Worm (Caenorhabditis elegans) whole organism, L4 larva: ENCODE data around the gene srsx-15.

Source experiments
- F37D6.2 ChIP-seq: sonication (generic microtip); optimal IDR thresholded peaks from 2 replicates; lab custom pipeline; 2016; ENCODE audit warnings: mild to moderate bottlenecking, missing genetic modification characterization, missing compliant biosample characterization
- F49E8.2 ChIP-seq: sonication (generic microtip); optimal IDR thresholded peaks from 2 replicates; lab custom pipeline; 2016; ENCODE audit warnings: missing compliant biosample characterization, mild to moderate bottlenecking, missing genetic modification characterization, borderline replicate concordance
- Y105C5A.15 ChIP-seq: fragments of 200-800 bp; sonication (Bioruptor generic); IDR thresholded peaks from 2 replicates; pipeline ENCODE4 v1.3.6; 2022; ENCODE audit warnings: missing genetic modification characterization, missing compliant biosample characterization
- Y75B8A.6 ChIP-seq: fragments of 200-800 bp; sonication (Bioruptor generic); IDR thresholded peaks from 2 replicates; pipeline ENCODE4 v1.3.6; 2022; ENCODE audit warnings: missing genetic modification reagents, missing genetic modification characterization, missing compliant biosample characterization
- ZK337.2 ChIP-seq: fragments of 200-800 bp; sonication (Bioruptor generic); IDR thresholded peaks from 2 replicates; pipeline ENCODE4 v1.3.6; 2022; ENCODE audit warnings: missing genetic modification reagents, missing genetic modification characterization, missing compliant biosample characterization
- aha-1 ChIP-seq: fragments of 150-350 bp; peaks from one replicate; lab custom pipeline; 2014; ENCODE audit warnings: missing biosample characterization, missing genetic modification characterization
- aly-2 ChIP-seq: sonication (generic microtip); optimal IDR thresholded peaks from 2 replicates; lab custom pipeline; 2018; ENCODE audit warnings: missing biosample characterization, missing genetic modification characterization
- arid-1 ChIP-seq: fragments of 200-800 bp; sonication (Bioruptor generic); conservative IDR thresholded peaks from 2 replicates; pipeline ENCODE4 v1.3.6; 2022; ENCODE audit warnings: missing genetic modification reagents, missing genetic modification characterization, missing compliant biosample characterization
- ceh-20 ChIP-seq: fragments of 200-800 bp; sonication (Bioruptor generic); IDR thresholded peaks from 2 replicates; pipeline ENCODE4 v1.3.6; 2022; ENCODE audit warnings: missing genetic modification reagents, missing genetic modification characterization, missing compliant biosample characterization
- ceh-32 ChIP-seq: sonication (generic microtip); optimal IDR thresholded peaks from 2 replicates; lab custom pipeline; 2016; ENCODE audit warnings: mild to moderate bottlenecking, missing genetic modification characterization, missing compliant biosample characterization; ENCODE audit not compliant: poor library complexity
- ceh-44 ChIP-seq: fragments of 200-800 bp; sonication (Bioruptor generic); IDR thresholded peaks from 2 replicates; pipeline ENCODE4 v1.3.6; 2022; ENCODE audit warnings: missing genetic modification reagents, missing genetic modification characterization, missing compliant biosample characterization
- ceh-62 ChIP-seq: sonication (generic microtip); optimal IDR thresholded peaks from 2 replicates; lab custom pipeline; 2017; ENCODE audit warnings: missing biosample characterization, missing genetic modification characterization
- ceh-82 ChIP-seq: sonication (generic microtip); optimal IDR thresholded peaks from 2 replicates; lab custom pipeline; 2017; ENCODE audit warnings: missing biosample characterization, missing genetic modification characterization
- cey-2 ChIP-seq: sonication (generic microtip); optimal IDR thresholded peaks from 3 replicates; lab custom pipeline; 2017; ENCODE audit warnings: missing genetic modification characterization, mild to moderate bottlenecking, missing compliant biosample characterization, antibody characterized with exemption, borderline replicate concordance; ENCODE audit not compliant: insufficient read depth
- dmd-6 ChIP-seq: fragments of 200-800 bp; sonication (Bioruptor generic); IDR thresholded peaks from 2 replicates; pipeline ENCODE4 v1.3.6; 2022; ENCODE audit warnings: missing genetic modification reagents, missing genetic modification characterization, missing compliant biosample characterization
- dpl-1 ChIP-seq: fragments of 150-350 bp; optimal IDR thresholded peaks from 2 replicates; lab custom pipeline; 2014; ENCODE audit warnings: missing biosample characterization, missing genetic modification reagents, missing genetic modification characterization
- duxl-1 ChIP-seq: sonication (generic microtip); optimal IDR thresholded peaks from 2 replicates; lab custom pipeline; 2016; ENCODE audit warnings: mild to moderate bottlenecking, missing genetic modification characterization, moderate library complexity, missing compliant biosample characterization; ENCODE audit not compliant: poor library complexity
- dve-1 ChIP-seq: sonication (generic microtip); optimal IDR thresholded peaks from 2 replicates; lab custom pipeline; 2017; ENCODE audit warnings: antibody characterized with exemption, mild to moderate bottlenecking, missing genetic modification characterization, missing compliant biosample characterization; ENCODE audit not compliant: insufficient read depth
- egl-27 ChIP-seq: sonication (generic microtip); optimal IDR thresholded peaks from 3 replicates; lab custom pipeline; 2017; ENCODE audit warnings: missing biosample characterization, missing genetic modification reagents, missing genetic modification characterization
- fkh-10 ChIP-seq: fragments of 150-350 bp; optimal IDR thresholded peaks from 2 replicates; lab custom pipeline; 2014; ENCODE audit warnings: missing biosample characterization, missing genetic modification reagents, missing genetic modification characterization
- hif-1 ChIP-seq, 2 experiments: sonication (generic microtip); optimal IDR thresholded peaks; 2 replicates each; lab custom pipeline; 2016 to 2017; ENCODE audit warnings: missing compliant biosample characterization in 2 of 2, missing genetic modification characterization in 2 of 2, missing genetic modification reagents in 2 of 2, missing genotype in 2 of 2, mild to moderate bottlenecking in 1 of 2
- hmg-1.1 ChIP-seq: fragments of 200-800 bp; sonication (Bioruptor generic); IDR thresholded peaks from 2 replicates; pipeline ENCODE4 v1.3.6; 2022; ENCODE audit warnings: missing genetic modification reagents, missing genetic modification characterization, missing compliant biosample characterization
- lin-13 ChIP-seq: fragments of 150-350 bp; optimal IDR thresholded peaks from 2 replicates; lab custom pipeline; 2014; ENCODE audit warnings: missing biosample characterization, missing genetic modification reagents, missing genetic modification characterization
- lin-29 ChIP-seq: fragments of 200-800 bp; sonication (Bioruptor generic); IDR thresholded peaks from 2 replicates; pipeline ENCODE4 v1.3.6; 2022; ENCODE audit warnings: missing genetic modification reagents, missing genetic modification characterization, missing compliant biosample characterization
- lin-39 ChIP-seq: fragments of 150-350 bp; optimal IDR thresholded peaks from 2 replicates; lab custom pipeline; 2014; ENCODE audit warnings: missing biosample characterization, missing genetic modification reagents, missing genetic modification characterization
- lir-3 ChIP-seq: sonication (generic microtip); optimal IDR thresholded peaks from 2 replicates; lab custom pipeline; 2016; ENCODE audit warnings: mild to moderate bottlenecking, missing genetic modification characterization, missing compliant biosample characterization
- mdl-1 ChIP-seq, 2 experiments: fragments of 150-350 bp in 1 of 2; sonication (generic microtip) in 1 of 2; optimal IDR thresholded peaks; 2 replicates each; lab custom pipeline; 2014 to 2017; ENCODE audit warnings: missing biosample characterization in 2 of 2, missing genetic modification characterization in 2 of 2
- mxl-2 ChIP-seq: fragments of 200-800 bp; sonication (Bioruptor generic); conservative IDR thresholded peaks from 2 replicates; pipeline ENCODE4 v1.3.6; 2022; ENCODE audit warnings: missing genetic modification reagents, missing genetic modification characterization, missing compliant biosample characterization
- nhr-10 ChIP-seq: fragments of 150-350 bp; optimal IDR thresholded peaks from 2 replicates; lab custom pipeline; 2014; ENCODE audit warnings: missing biosample characterization, missing genetic modification characterization
- nhr-11 ChIP-seq: fragments of 150-350 bp; optimal IDR thresholded peaks from 2 replicates; lab custom pipeline; 2014; ENCODE audit warnings: missing biosample characterization, missing genetic modification characterization
- nhr-237 ChIP-seq: sonication (generic microtip); optimal IDR thresholded peaks from 2 replicates; lab custom pipeline; 2017; ENCODE audit warnings: missing biosample characterization, missing genetic modification characterization
- nhr-25 ChIP-seq: sonication (generic microtip); optimal IDR thresholded peaks from 2 replicates; lab custom pipeline; 2017; ENCODE audit warnings: missing genetic modification characterization, mild to moderate bottlenecking, missing compliant biosample characterization, antibody characterized with exemption, moderate library complexity, borderline replicate concordance; ENCODE audit not compliant: insufficient read depth
- nhr-28 ChIP-seq: fragments of 150-350 bp; optimal IDR thresholded peaks from 2 replicates; lab custom pipeline; 2014; ENCODE audit warnings: missing biosample characterization, missing genetic modification characterization
- nhr-48 ChIP-seq: sonication (generic microtip); optimal IDR thresholded peaks from 2 replicates; lab custom pipeline; 2016; ENCODE audit warnings: mild to moderate bottlenecking, missing genetic modification characterization, missing compliant biosample characterization
- nhr-77 ChIP-seq: fragments of 150-350 bp; optimal IDR thresholded peaks from 2 replicates; lab custom pipeline; 2014; ENCODE audit warnings: missing biosample characterization, missing genetic modification characterization
- php-3 ChIP-seq: fragments of 200-800 bp; sonication (Bioruptor generic); IDR thresholded peaks from 2 replicates; pipeline ENCODE4 v1.3.6; 2022; ENCODE audit warnings: missing genetic modification reagents, missing genetic modification characterization, missing compliant biosample characterization
- pqm-1 ChIP-seq: sonication (generic microtip); optimal IDR thresholded peaks from 2 replicates; lab custom pipeline; 2017; ENCODE audit warnings: missing biosample characterization, missing genetic modification characterization
- rbr-2 ChIP-seq: sonication (generic microtip); optimal IDR thresholded peaks from 2 replicates; lab custom pipeline; 2016; ENCODE audit warnings: missing genotype, missing genetic modification characterization, missing compliant biosample characterization
- saeg-2 ChIP-seq: fragments of 200-800 bp; sonication (Bioruptor generic); IDR thresholded peaks from 2 replicates; pipeline ENCODE4 v1.3.6; 2022; ENCODE audit warnings: missing genetic modification reagents, missing genetic modification characterization, missing compliant biosample characterization
- sdz-12 ChIP-seq: fragments of 200-800 bp; sonication (Bioruptor generic); optimal IDR thresholded peaks from 2 replicates; lab custom pipeline; 2018; ENCODE audit warnings: mild to moderate bottlenecking, missing genetic modification characterization, missing compliant biosample characterization
- skn-1 ChIP-seq: fragments of 150-350 bp; optimal IDR thresholded peaks from 2 replicates; lab custom pipeline; 2014; ENCODE audit warnings: missing biosample characterization, missing genetic modification characterization
- spr-1 ChIP-seq: sonication (generic microtip); optimal IDR thresholded peaks from 2 replicates; lab custom pipeline; 2016; ENCODE audit warnings: mild to moderate bottlenecking, missing genetic modification characterization, missing compliant biosample characterization
- spr-3 ChIP-seq: fragments of 200-800 bp; sonication (Bioruptor generic); optimal IDR thresholded peaks from 2 replicates; lab custom pipeline; 2018; ENCODE audit warnings: mild to moderate bottlenecking, missing genetic modification characterization, missing compliant biosample characterization
- tag-97 ChIP-seq: fragments of 200-800 bp; sonication (Bioruptor generic); IDR thresholded peaks from 2 replicates; pipeline ENCODE4 v1.3.6; 2022; ENCODE audit warnings: missing genetic modification characterization, missing compliant biosample characterization
- vab-7 ChIP-seq: fragments of 200-800 bp; sonication (Bioruptor generic); IDR thresholded peaks from 2 replicates; pipeline ENCODE4 v1.3.6; 2022; ENCODE audit warnings: missing genetic modification reagents, missing genetic modification characterization, missing compliant biosample characterization
- zag-1 ChIP-seq: fragments of 150-350 bp; optimal IDR thresholded peaks from 2 replicates; lab custom pipeline; 2014; ENCODE audit warnings: missing biosample characterization, missing genetic modification characterization
- zfp-2 ChIP-seq: sonication (generic microtip); optimal IDR thresholded peaks from 2 replicates; lab custom pipeline; 2016; ENCODE audit warnings: mild to moderate bottlenecking, missing genetic modification characterization, missing compliant biosample characterization
- zfp-3 ChIP-seq: fragments of 200-800 bp; sonication (Bioruptor generic); conservative IDR thresholded peaks from 2 replicates; pipeline ENCODE4 v1.3.6; 2022; ENCODE audit warnings: missing genetic modification reagents, missing genetic modification characterization, missing compliant biosample characterization

The srsx-15 gene

DNA sequence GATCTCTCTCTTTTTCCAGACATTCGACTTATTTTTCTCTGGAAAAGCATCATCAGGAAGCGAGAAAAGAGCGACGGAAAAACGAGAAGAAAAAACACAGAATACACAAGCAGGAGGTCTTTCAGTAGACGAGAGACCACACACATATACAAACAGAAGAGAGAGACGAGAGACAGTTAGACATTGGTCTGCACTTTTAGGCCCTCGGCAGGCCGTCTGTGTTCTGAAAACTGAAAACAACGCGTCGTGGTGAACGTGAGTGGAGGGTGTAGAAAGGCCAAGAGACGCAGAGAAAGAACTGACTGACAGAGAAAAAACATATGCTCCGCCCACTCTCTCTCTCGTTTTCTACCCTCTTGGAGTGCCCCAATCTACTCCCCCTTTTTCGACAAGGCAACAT is 41.4 kb downstream of the srsx-15 start (continued):
- no peak for TF ChIP-seq ceh-32
- no peak for TF ChIP-seq tag-97 (GFP tag; lab: Robert Waterston, UW)
- no peak for TF ChIP-seq F49E8.2
- TF ChIP-seq nhr-11 (tag; lab: Kevin White, UChicago) = peak; percentile 62
- no peak for TF ChIP-seq spr-1 (tag; lab: Kevin White, UChicago)
- TF ChIP-seq Y75B8A.6 (GFP tag; lab: Robert Waterston, UW) = no peak
- peak in 1 of 2 experiments; percentile 55 for TF ChIP-seq hif-1 (tag; optimal IDR thresholded peaks at IDR 0.05; lab: Kevin White, UChicago)
- TF ChIP-seq nhr-48 (tag; lab: Kevin White, UChicago) = no peak
- TF ChIP-seq dve-1 (tag; lab: Kevin White, UChicago) = peak; percentile 57
- no peak for TF ChIP-seq ceh-82
- TF ChIP-seq spr-3 (GFP tag; lab: Kevin White, UChicago) = no peak
- no peak for TF ChIP-seq zfp-2 (tag; lab: Kevin White, UChicago)
- TF ChIP-seq mxl-2 (GFP tag; lab: Robert Waterston, UW) = no peak
- no peak for TF ChIP-seq php-3 (GFP tag; lab: Robert Waterston, UW)
- no peak for TF ChIP-seq arid-1
- TF ChIP-seq ceh-20 (GFP tag; lab: Robert Waterston, UW) = no peak
- TF ChIP-seq aha-1 (tag; lab: Kevin White, UChicago) = peak; percentile 97
- TF ChIP-seq duxl-1 (tag; lab: Kevin White, UChicago) = no peak
- peak; percentile 69 for TF ChIP-seq hmg-1.1 (GFP tag; lab: Robert Waterston, UW)
- no peak for TF ChIP-seq egl-27 (tag; lab: Kevin White, UChicago)
- TF ChIP-seq lin-29 = no peak
- peak in 1 of 2 experiments; percentile 81 for TF ChIP-seq mdl-1 (tag; optimal IDR thresholded peaks at IDR 0.05; lab: Kevin White, UChicago)
- TF ChIP-seq nhr-25 (tag; lab: Kevin White, UChicago) = no peak
- TF ChIP-seq Y105C5A.15 (GFP tag; lab: Robert Waterston, UW) = no peak
- no peak for TF ChIP-seq saeg-2
- TF ChIP-seq fkh-10 (GFP tag; lab: Kevin White, UChicago) = no peak
- no peak for TF ChIP-seq nhr-77
- TF ChIP-seq zfp-3 = no peak
- no peak for TF ChIP-seq lir-3
- TF ChIP-seq aly-2 (tag; lab: Kevin White, UChicago) = no peak
- TF ChIP-seq nhr-237 (tag; lab: Kevin White, UChicago) = no peak
- TF ChIP-seq dmd-6 (GFP tag; lab: Robert Waterston, UW) = peak; percentile 45

DNA sequence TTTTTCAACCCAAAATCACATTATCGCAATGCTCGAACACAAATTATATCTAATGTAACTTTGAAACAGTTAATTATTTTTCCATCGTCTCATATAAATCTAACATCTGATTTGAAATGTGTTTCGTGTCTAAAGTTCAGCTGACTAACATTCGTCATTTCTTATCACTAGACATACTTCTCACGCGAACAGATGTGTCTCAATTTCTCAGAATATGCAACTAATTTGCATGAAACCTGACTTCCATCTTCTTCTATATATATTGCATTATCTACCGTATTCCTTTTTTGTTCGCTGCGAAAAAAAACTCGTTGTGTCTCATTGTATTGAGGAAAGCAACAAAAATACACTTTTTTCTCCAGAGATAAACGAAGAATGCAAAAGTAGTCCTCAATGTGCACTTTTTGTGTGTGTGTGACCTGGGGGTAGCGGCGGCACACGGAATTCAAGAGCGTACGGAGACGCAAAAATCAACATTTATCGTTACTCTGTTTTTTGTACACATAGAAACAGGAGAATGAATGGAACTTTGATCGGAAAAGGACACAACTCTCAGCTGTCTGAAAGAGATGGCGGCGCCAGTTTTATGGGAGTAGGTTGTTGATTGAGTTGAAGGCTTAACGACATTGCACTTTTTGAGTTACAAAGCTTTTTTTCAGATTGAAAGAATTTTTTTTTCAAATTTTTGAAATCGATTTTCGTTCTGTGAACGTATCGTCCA is 42.9 kb downstream of the srsx-15 start:
- TF ChIP-seq hmg-1.1 (GFP tag; lab: Robert Waterston, UW) (no peak), mxl-2 (GFP tag; lab: Robert Waterston, UW) (no peak), F37D6.2 (no peak), ceh-62 (tag; lab: Kevin White, UChicago) (no peak), ZK337.2 (GFP tag; lab: Robert Waterston, UW) (no peak), saeg-2 (no peak), spr-1 (tag; lab: Kevin White, UChicago) (no peak), dpl-1 (GFP tag; lab: Kevin White, UChicago) (no peak), spr-3 (GFP tag; lab: Kevin White, UChicago) (no peak), lin-13 (GFP tag; lab: Kevin White, UChicago) (no peak), ceh-82 (no peak), nhr-237 (tag; lab: Kevin White, UChicago) (no peak), ceh-44 (no peak), zag-1 (tag; lab: Kevin White, UChicago) (no peak), nhr-10 (no peak), zfp-2 (tag; lab: Kevin White, UChicago) (no peak), rbr-2 (tag; lab: Kevin White, UChicago) (no peak), cey-2 (no peak), lin-29 (no peak), Y105C5A.15 (GFP tag; lab: Robert Waterston, UW) (no peak), vab-7 (GFP tag; lab: Robert Waterston, UW) (no peak), skn-1 (tag; lab: Kevin White, UChicago) (no peak), nhr-28 (tag; lab: Kevin White, UChicago) (peak; percentile 37), aly-2 (tag; lab: Kevin White, UChicago) (no peak), Y75B8A.6 (GFP tag; lab: Robert Waterston, UW) (no peak), pqm-1 (no peak), lin-39 (no peak), sdz-12 (GFP tag; lab: Kevin White, UChicago) (peak; percentile 14)
